Worm (Caenorhabditis elegans) whole organism, L4 larva: ENCODE results near the gene Y57E12B.11.

Source experiments
- aha-1 ChIP-seq: fragments of 150-350 bp; peaks from one replicate; lab custom pipeline; 2014; ENCODE audit warnings: missing biosample characterization, missing genetic modification characterization
- ceh-20 ChIP-seq: fragments of 200-800 bp; sonication (Bioruptor generic); IDR thresholded peaks from 2 replicates; pipeline ENCODE4 v1.3.6; 2022; ENCODE audit warnings: missing genetic modification reagents, missing genetic modification characterization, missing compliant biosample characterization
- ceh-32 ChIP-seq: sonication (generic microtip); optimal IDR thresholded peaks from 2 replicates; lab custom pipeline; 2016; ENCODE audit warnings: mild to moderate bottlenecking, missing genetic modification characterization, missing compliant biosample characterization; ENCODE audit not compliant: poor library complexity
- daf-16 ChIP-seq, 3 experiments: sonication (generic microtip); optimal IDR thresholded peaks; 2 replicates each; lab custom pipeline; 2016 to 2017; ENCODE audit warnings: missing genetic modification characterization in 3 of 3, missing genetic modification reagents in 3 of 3, mild to moderate bottlenecking in 2 of 3, missing compliant biosample characterization in 2 of 3, missing biosample characterization in 1 of 3, moderate library complexity in 1 of 3
- dmd-6 ChIP-seq: fragments of 200-800 bp; sonication (Bioruptor generic); IDR thresholded peaks from 2 replicates; pipeline ENCODE4 v1.3.6; 2022; ENCODE audit warnings: missing genetic modification reagents, missing genetic modification characterization, missing compliant biosample characterization
- dmd-8 ChIP-seq: fragments of 200-800 bp; sonication (Bioruptor generic); IDR thresholded peaks from 2 replicates; pipeline ENCODE4 v1.3.6; 2022; ENCODE audit warnings: missing genetic modification characterization, missing compliant biosample characterization
- egl-43 ChIP-seq: fragments of 200-800 bp; sonication (Bioruptor generic); IDR thresholded peaks from 2 replicates; pipeline ENCODE4 v1.3.6; 2022; ENCODE audit warnings: missing genetic modification reagents, missing genetic modification characterization, missing compliant biosample characterization
- hif-1 ChIP-seq, 2 experiments: sonication (generic microtip); optimal IDR thresholded peaks; 2 replicates each; lab custom pipeline; 2016 to 2017; ENCODE audit warnings: missing compliant biosample characterization in 2 of 2, missing genetic modification characterization in 2 of 2, missing genetic modification reagents in 2 of 2, missing genotype in 2 of 2, mild to moderate bottlenecking in 1 of 2
- hlh-11 ChIP-seq: fragments of 200-800 bp; sonication (Bioruptor generic); optimal IDR thresholded peaks from 2 replicates; lab custom pipeline; 2018; ENCODE audit warnings: mild to moderate bottlenecking, missing genetic modification characterization, missing compliant biosample characterization
- hlh-30 ChIP-seq: sonication (generic microtip); optimal IDR thresholded peaks from 2 replicates; lab custom pipeline; 2017; ENCODE audit warnings: antibody characterized with exemption, mild to moderate bottlenecking, missing genetic modification characterization, missing compliant biosample characterization; ENCODE audit not compliant: insufficient read depth
- lin-1 ChIP-seq: fragments of 200-800 bp; sonication (Bioruptor generic); IDR thresholded peaks from 2 replicates; pipeline ENCODE4 v1.3.6; 2022; ENCODE audit warnings: missing genetic modification reagents, missing genetic modification characterization, missing compliant biosample characterization
- mdl-1 ChIP-seq, 2 experiments: fragments of 150-350 bp in 1 of 2; sonication (generic microtip) in 1 of 2; optimal IDR thresholded peaks; 2 replicates each; lab custom pipeline; 2014 to 2017; ENCODE audit warnings: missing biosample characterization in 2 of 2, missing genetic modification characterization in 2 of 2
- mes-2 ChIP-seq: sonication (generic microtip); optimal IDR thresholded peaks from 2 replicates; lab custom pipeline; 2016; ENCODE audit warnings: missing genotype, mild to moderate bottlenecking, missing genetic modification characterization, missing compliant biosample characterization; ENCODE audit not compliant: poor library complexity, severe bottlenecking
- mxl-2 ChIP-seq: fragments of 200-800 bp; sonication (Bioruptor generic); conservative IDR thresholded peaks from 2 replicates; pipeline ENCODE4 v1.3.6; 2022; ENCODE audit warnings: missing genetic modification reagents, missing genetic modification characterization, missing compliant biosample characterization
- mxl-3 ChIP-seq: fragments of 200-800 bp; sonication (Bioruptor generic); optimal IDR thresholded peaks from 2 replicates; lab custom pipeline; 2018; ENCODE audit warnings: mild to moderate bottlenecking, missing genetic modification characterization, missing compliant biosample characterization
- nhr-10 ChIP-seq: fragments of 150-350 bp; optimal IDR thresholded peaks from 2 replicates; lab custom pipeline; 2014; ENCODE audit warnings: missing biosample characterization, missing genetic modification characterization
- nhr-28 ChIP-seq: fragments of 150-350 bp; optimal IDR thresholded peaks from 2 replicates; lab custom pipeline; 2014; ENCODE audit warnings: missing biosample characterization, missing genetic modification characterization
- nhr-48 ChIP-seq: sonication (generic microtip); optimal IDR thresholded peaks from 2 replicates; lab custom pipeline; 2016; ENCODE audit warnings: mild to moderate bottlenecking, missing genetic modification characterization, missing compliant biosample characterization
- pha-4 ChIP-seq, 2 experiments: fragments of 150-350 bp in 1 of 2; fragments of 200-800 bp in 1 of 2; sonication (Bioruptor generic) in 1 of 2; IDR thresholded peaks in 1 of 2; optimal IDR thresholded peaks in 1 of 2; 2 replicates each; pipeline versions ENCODE4 v1.3.6 to Lab custom; 2014 to 2022; ENCODE audit warnings: missing genetic modification characterization in 2 of 2, missing genetic modification reagents in 2 of 2, missing biosample characterization in 1 of 2, missing compliant biosample characterization in 1 of 2
- sdz-12 ChIP-seq: fragments of 200-800 bp; sonication (Bioruptor generic); optimal IDR thresholded peaks from 2 replicates; lab custom pipeline; 2018; ENCODE audit warnings: mild to moderate bottlenecking, missing genetic modification characterization, missing compliant biosample characterization
- unc-62 ChIP-seq, 3 experiments: fragments of 150-350 bp in 1 of 3; sonication (generic microtip); optimal IDR thresholded peaks in 2 of 3; peaks in 1 of 3; 1 replicate in 1 of 3; 2 replicates in 2 of 3; lab custom pipeline; 2014 to 2017; ENCODE audit warnings: missing biosample characterization in 3 of 3, missing genetic modification characterization in 3 of 3, missing genetic modification reagents in 3 of 3, missing genotype in 1 of 3
- vab-7 ChIP-seq: fragments of 200-800 bp; sonication (Bioruptor generic); IDR thresholded peaks from 2 replicates; pipeline ENCODE4 v1.3.6; 2022; ENCODE audit warnings: missing genetic modification reagents, missing genetic modification characterization, missing compliant biosample characterization

The Y57E12B.11 gene

ce11 chrV:6900814-6901592 is 48.7 kb downstream of the Y57E12B.11 start:
- no peak for TF ChIP-seq sdz-12
- TF ChIP-seq vab-7, result no peak
- TF ChIP-seq hif-1 (tag; optimal IDR thresholded peaks at IDR 0.05; lab: Kevin White, UChicago), result peak in 1 of 2 experiments; percentile 38
- no peak for TF ChIP-seq dmd-8 (GFP tag; lab: Robert Waterston, UW)
- no peak for TF ChIP-seq pha-4 (GFP tag; IDR thresholded peaks at IDR 0.05; lab: Robert Waterston, UW)
- no peak for TF ChIP-seq pha-4 (tag; optimal IDR thresholded peaks at IDR 0.05; lab: Kevin White, UChicago)
- no peak for TF ChIP-seq nhr-10 (tag; lab: Kevin White, UChicago)
- peak; percentile 34 for TF ChIP-seq hlh-11 (tag; lab: Kevin White, UChicago)
- TF ChIP-seq hlh-30 (tag; lab: Kevin White, UChicago), result peak; percentile 32
- TF ChIP-seq aha-1 (tag; lab: Kevin White, UChicago), result peak; percentile 89
- TF ChIP-seq mxl-3 (GFP tag; lab: Kevin White, UChicago), result no peak
- TF ChIP-seq dmd-6 (GFP tag; lab: Robert Waterston, UW), result peak; percentile 53
- TF ChIP-seq mes-2 (tag; lab: Kevin White, UChicago), result peak; percentile 35
- TF ChIP-seq unc-62 (GFP tag; optimal IDR thresholded peaks at IDR 0.05 in 1 of 2; lab: Kevin White, UChicago), result peak in 1 of 2 experiments; percentile 64
- TF ChIP-seq unc-62 (tag; optimal IDR thresholded peaks at IDR 0.05; lab: Kevin White, UChicago), result no peak
- TF ChIP-seq mxl-2 (GFP tag; lab: Robert Waterston, UW), result 0 out of 2 replicates have a peak, but pooled peaks have one; percentile 53
- TF ChIP-seq ceh-20 (GFP tag; lab: Robert Waterston, UW), result no peak
- TF ChIP-seq nhr-28 (tag; lab: Kevin White, UChicago), result peak; percentile 29
- peak in 1 of 2 experiments; percentile 39 for TF ChIP-seq mdl-1 (tag; optimal IDR thresholded peaks at IDR 0.05; lab: Kevin White, UChicago)
- no peak for TF ChIP-seq lin-1 (GFP tag; lab: Robert Waterston, UW)
- peak in 1 of 2 experiments; percentile 11 for TF ChIP-seq daf-16 (GFP tag; optimal IDR thresholded peaks at IDR 0.05; lab: Kevin White, UChicago)
- TF ChIP-seq daf-16 (tag; optimal IDR thresholded peaks at IDR 0.05; lab: Kevin White, UChicago), result peak; percentile 56
- peak; percentile 52 for TF ChIP-seq nhr-48 (tag; lab: Kevin White, UChicago)

ce11 chrV:6900173-6900638 is 49.5 kb downstream of the Y57E12B.11 start, which contains the start of gene odc-1:
Gene odc-1, minus strand, starts transcription at chrV:6900223.
- TF ChIP-seq dmd-8 (GFP tag; lab: Robert Waterston, UW) (0 out of 2 replicates have a peak, but pooled peaks have one; percentile 56), vab-7 (no peak), hlh-11 (tag; lab: Kevin White, UChicago) (peak; percentile 11), nhr-48 (tag; lab: Kevin White, UChicago) (peak; percentile 16), ceh-32 (tag; lab: Kevin White, UChicago) (no peak), unc-62 (GFP tag; optimal IDR thresholded peaks at IDR 0.05 in 1 of 2; lab: Kevin White, UChicago) (peak in 1 of 2 experiments; percentile 33), unc-62 (tag; optimal IDR thresholded peaks at IDR 0.05; lab: Kevin White, UChicago) (no peak), egl-43 (GFP tag; lab: Robert Waterston, UW) (0 out of 2 replicates have a peak, but pooled peaks have one; percentile 5), daf-16 (GFP tag; optimal IDR thresholded peaks at IDR 0.05; lab: Kevin White, UChicago) (no peak), daf-16 (tag; optimal IDR thresholded peaks at IDR 0.05; lab: Kevin White, UChicago) (peak; percentile 35)
